Fruit fly (Drosophila melanogaster) whole organism, embryonic: Measurements from ENCODE around the gene scny.

Source experiments
- Adf1 ChIP-seq: fragments of 200-800 bp; sonication (Bioruptor generic); IDR thresholded peaks from 2 replicates; pipeline ENCODE4 v1.3.6; 2022; ENCODE audit warnings: missing biosample characterization, missing genetic modification characterization
- Bgb ChIP-seq: fragments of 200-800 bp; sonication (Bioruptor generic); IDR thresholded peaks from 2 replicates; pipeline ENCODE4 v1.3.6; 2022; ENCODE audit warnings: missing biosample characterization, missing genetic modification characterization; ENCODE audit not compliant: partially characterized antibody
- Blimp-1 ChIP-seq: fragments of 200-800 bp; sonication (Bioruptor generic); optimal IDR thresholded peaks from 3 replicates; lab custom pipeline; 2018; ENCODE audit warnings: missing biosample characterization, missing genetic modification characterization, mild to moderate bottlenecking, moderate library complexity, missing genetic modification reagents
- CG10543 ChIP-seq: fragments of 200-800 bp; sonication (Bioruptor generic); optimal IDR thresholded peaks from 3 replicates; lab custom pipeline; 2017; ENCODE audit warnings: missing biosample characterization, mild to moderate bottlenecking, missing genetic modification characterization, moderate library complexity
- CG12071 ChIP-seq: fragments of 200-800 bp; sonication (Bioruptor generic); optimal IDR thresholded peaks from 3 replicates; lab custom pipeline; 2018; ENCODE audit warnings: missing biosample characterization, mild to moderate bottlenecking, missing genetic modification characterization
- CG13424 ChIP-seq: fragments of 200-800 bp; sonication (Bioruptor generic); optimal IDR thresholded peaks from 2 replicates; lab custom pipeline; 2019; ENCODE audit warnings: missing biosample characterization, mild to moderate bottlenecking, missing genetic modification characterization, moderate library complexity
- CG14965 ChIP-seq: fragments of 200-800 bp; sonication (Bioruptor generic); optimal IDR thresholded peaks from 2 replicates; lab custom pipeline; 2016; ENCODE audit warnings: missing biosample characterization, missing genetic modification characterization, borderline replicate concordance
- CG15073 ChIP-seq: fragments of 200-800 bp; sonication (Bioruptor generic); optimal IDR thresholded peaks from 2 replicates; lab custom pipeline; 2016; ENCODE audit warnings: missing biosample characterization, missing genetic modification characterization
- CG17912 ChIP-seq: fragments of 200-800 bp; sonication (Bioruptor generic); optimal IDR thresholded peaks from 2 replicates; lab custom pipeline; 2018; ENCODE audit warnings: missing biosample characterization, mild to moderate bottlenecking, missing genetic modification characterization
- CG2678 ChIP-seq: fragments of 200-800 bp; sonication (Bioruptor generic); optimal IDR thresholded peaks from 3 replicates; lab custom pipeline; 2019; ENCODE audit warnings: missing biosample characterization, mild to moderate bottlenecking, missing genetic modification characterization, moderate library complexity
- CG2712 ChIP-seq: fragments of 200-800 bp; optimal IDR thresholded peaks from 3 replicates; lab custom pipeline; 2019; ENCODE audit warnings: missing biosample characterization, mild to moderate bottlenecking, missing genetic modification characterization, moderate library complexity
- CG2889 ChIP-seq: fragments of 200-800 bp; sonication (Bioruptor generic); IDR thresholded peaks from 3 replicates; pipeline ENCODE4 v1.3.6; 2022; ENCODE audit warnings: missing biosample characterization, missing genetic modification characterization
- CG32772 ChIP-seq: fragments of 200-800 bp; sonication (Bioruptor generic); IDR thresholded peaks from 2 replicates; pipeline ENCODE4 v1.3.6; 2022; ENCODE audit warnings: missing biosample characterization, missing genetic modification characterization
- CG33213 ChIP-seq: fragments of 200-800 bp; sonication (Bioruptor generic); optimal IDR thresholded peaks from 3 replicates; lab custom pipeline; 2016; ENCODE audit warnings: missing biosample characterization, missing genetic modification characterization
- CG42726 ChIP-seq: fragments of 200-800 bp; sonication (Bioruptor generic); IDR thresholded peaks from 2 replicates; pipeline ENCODE4 v1.3.6; 2022; ENCODE audit warnings: missing biosample characterization, missing genetic modification characterization; ENCODE audit not compliant: partially characterized antibody
- CG4617 ChIP-seq: fragments of 200-800 bp; sonication (Bioruptor generic); optimal IDR thresholded peaks from 3 replicates; lab custom pipeline; 2016; ENCODE audit warnings: missing biosample characterization, missing genetic modification characterization, borderline replicate concordance
- CG5245 ChIP-seq: fragments of 200-800 bp; sonication (Bioruptor generic); optimal IDR thresholded peaks from 3 replicates; lab custom pipeline; 2016; ENCODE audit warnings: missing biosample characterization, missing genetic modification characterization
- CG8924 ChIP-seq: fragments of 200-800 bp; optimal IDR thresholded peaks from 3 replicates; lab custom pipeline; 2019; ENCODE audit warnings: missing biosample characterization, mild to moderate bottlenecking, missing genetic modification characterization, moderate library complexity
- CrebB ChIP-seq: fragments of 200-800 bp; sonication (Bioruptor generic); optimal IDR thresholded peaks from 3 replicates; lab custom pipeline; 2018; ENCODE audit warnings: missing biosample characterization, mild to moderate bottlenecking, missing genetic modification characterization
- Deaf1 ChIP-seq: fragments of 200-800 bp; optimal IDR thresholded peaks from 3 replicates; lab custom pipeline; 2019; ENCODE audit warnings: missing biosample characterization, mild to moderate bottlenecking, missing genetic modification characterization, moderate library complexity
- Dp ChIP-seq: fragments of 200-800 bp; sonication (Bioruptor generic); optimal IDR thresholded peaks from 2 replicates; lab custom pipeline; 2018; ENCODE audit warnings: missing biosample characterization, mild to moderate bottlenecking, missing genetic modification characterization, moderate library complexity
- Drgx ChIP-seq: fragments of 200-800 bp; sonication (Bioruptor generic); IDR thresholded peaks from 2 replicates; pipeline ENCODE4 v1.3.6; 2022; ENCODE audit warnings: missing biosample characterization, missing genetic modification characterization
- E2f2 ChIP-seq: fragments of 200-800 bp; sonication (Bioruptor generic); IDR thresholded peaks from 2 replicates; pipeline ENCODE4 v1.3.6; 2022; ENCODE audit warnings: missing biosample characterization, missing genetic modification characterization
- Ets97D ChIP-seq: fragments of 200-800 bp; sonication (Bioruptor generic); optimal IDR thresholded peaks from 3 replicates; lab custom pipeline; 2016; ENCODE audit warnings: missing biosample characterization, missing genetic modification characterization
- H15 ChIP-seq: fragments of 200-800 bp; sonication (Bioruptor generic); IDR thresholded peaks from 3 replicates; pipeline ENCODE4 v1.3.6; 2022; ENCODE audit warnings: missing biosample characterization, missing genetic modification characterization
- Hey ChIP-seq: fragments of 200-800 bp; sonication (Bioruptor generic); optimal IDR thresholded peaks from 3 replicates; lab custom pipeline; 2018; ENCODE audit warnings: missing biosample characterization, mild to moderate bottlenecking, missing genetic modification characterization
- HmgD ChIP-seq: fragments of 200-800 bp; sonication (Bioruptor generic); optimal IDR thresholded peaks from 3 replicates; lab custom pipeline; 2016; ENCODE audit warnings: missing biosample characterization, missing genetic modification characterization
- HmgZ ChIP-seq: fragments of 200-800 bp; sonication (Bioruptor generic); optimal IDR thresholded peaks from 2 replicates; lab custom pipeline; 2018; ENCODE audit warnings: missing biosample characterization, mild to moderate bottlenecking, missing genetic modification characterization
- Hmr ChIP-seq: fragments of 200-800 bp; sonication (Bioruptor generic); optimal IDR thresholded peaks from 3 replicates; lab custom pipeline; 2017; ENCODE audit warnings: mild to moderate bottlenecking, missing biosample characterization, missing genetic modification reagents, missing genetic modification characterization
- MESR4 ChIP-seq: fragments of 200-800 bp; sonication (Bioruptor generic); optimal IDR thresholded peaks from 2 replicates; lab custom pipeline; 2018; ENCODE audit warnings: missing biosample characterization, mild to moderate bottlenecking, missing genetic modification characterization, moderate library complexity
- Med ChIP-seq: fragments of 200-800 bp; sonication (Bioruptor generic); peaks from one replicate; lab custom pipeline; 2016; ENCODE audit warnings: missing biosample characterization, missing genetic modification characterization, mild to moderate bottlenecking, inconsistent platforms, moderate library complexity
- Mes4 ChIP-seq: fragments of 200-800 bp; sonication (Bioruptor generic); optimal IDR thresholded peaks from 2 replicates; lab custom pipeline; 2016; ENCODE audit warnings: missing biosample characterization, missing genetic modification characterization
- Stat92E ChIP-seq, 3 experiments: fragments of >200 bp in 2 of 3; fragments of 200-800 bp in 1 of 3; sonication (Bioruptor generic) in 1 of 3; optimal IDR thresholded peaks; 2 replicates each; lab custom pipeline; 2017 to 2019; ENCODE audit warnings: missing biosample characterization in 3 of 3, missing genetic modification characterization in 3 of 3, mild to moderate bottlenecking in 1 of 3, moderate library complexity in 1 of 3
- amos ChIP-seq: fragments of 200-800 bp; sonication (Bioruptor generic); IDR thresholded peaks from 2 replicates; pipeline ENCODE4 v1.3.6; 2022; ENCODE audit warnings: missing biosample characterization, missing genetic modification characterization; ENCODE audit not compliant: partially characterized antibody
- cg ChIP-seq: fragments of 200-800 bp; sonication (Bioruptor generic); optimal IDR thresholded peaks from 3 replicates; lab custom pipeline; 2019; ENCODE audit warnings: missing biosample characterization, mild to moderate bottlenecking, missing genetic modification characterization, moderate library complexity
- crc ChIP-seq: fragments of 200-800 bp; sonication (Bioruptor generic); optimal IDR thresholded peaks from 2 replicates; lab custom pipeline; 2016; ENCODE audit warnings: missing biosample characterization, missing genetic modification characterization
- crol ChIP-seq: fragments of 200-800 bp; sonication (Bioruptor generic); IDR thresholded peaks from 2 replicates; pipeline ENCODE4 v1.3.6; 2022; ENCODE audit warnings: missing biosample characterization, missing genetic modification characterization
- crp ChIP-seq, 2 experiments: fragments of 200-800 bp; sonication (Bioruptor generic); optimal IDR thresholded peaks; 2 replicates in 1 of 2; 3 replicates in 1 of 2; lab custom pipeline; 2017; ENCODE audit warnings: missing biosample characterization in 2 of 2, missing genetic modification characterization in 2 of 2, mild to moderate bottlenecking in 1 of 2, moderate library complexity in 1 of 2
- dm ChIP-seq: fragments of 200-800 bp; sonication (Bioruptor generic); optimal IDR thresholded peaks from 3 replicates; lab custom pipeline; 2016; ENCODE audit warnings: missing biosample characterization, missing genetic modification characterization
- emc ChIP-seq: fragments of 200-800 bp; sonication (Bioruptor generic); optimal IDR thresholded peaks from 2 replicates; lab custom pipeline; 2016; ENCODE audit warnings: missing biosample characterization, missing genetic modification characterization
- hkb ChIP-seq, 2 experiments: fragments of 200-800 bp in 1 of 2; fragments of >200 bp in 1 of 2; sonication (Bioruptor generic) in 1 of 2; IDR thresholded peaks in 1 of 2; optimal IDR thresholded peaks in 1 of 2; 2 replicates each; pipeline versions ENCODE4 v1.3.6 to Lab custom; 2017 to 2022; ENCODE audit warnings: missing biosample characterization in 1 of 2, missing genetic modification characterization in 1 of 2
- mld ChIP-seq: fragments of 200-800 bp; sonication (Bioruptor generic); IDR thresholded peaks from 3 replicates; pipeline ENCODE4 v1.3.6; 2022; ENCODE audit warnings: missing biosample characterization, missing genetic modification characterization; ENCODE audit not compliant: partially characterized antibody
- seq ChIP-seq: fragments of 200-800 bp; sonication (Bioruptor generic); IDR thresholded peaks from 2 replicates; pipeline ENCODE4 v1.3.6; 2022; ENCODE audit warnings: missing biosample characterization, missing genetic modification characterization
- slbo ChIP-seq: fragments of 200-800 bp; sonication (Bioruptor generic); IDR thresholded peaks from 2 replicates; pipeline ENCODE4 v1.3.6; 2022; ENCODE audit warnings: missing biosample characterization, missing genetic modification characterization
- stwl ChIP-seq: fragments of 200-800 bp; sonication (Bioruptor generic); optimal IDR thresholded peaks from 3 replicates; lab custom pipeline; 2018; ENCODE audit warnings: missing biosample characterization, mild to moderate bottlenecking, missing genetic modification characterization, moderate library complexity
- sug ChIP-seq: fragments of 200-800 bp; optimal IDR thresholded peaks from 2 replicates; lab custom pipeline; 2019; ENCODE audit warnings: missing biosample characterization, mild to moderate bottlenecking, missing genetic modification characterization, moderate library complexity
- vnd ChIP-seq: fragments of 200-800 bp; sonication (Bioruptor generic); IDR thresholded peaks from 3 replicates; pipeline ENCODE4 v1.3.6; 2022; ENCODE audit warnings: missing biosample characterization, missing genetic modification characterization; ENCODE audit not compliant: partially characterized antibody

Gene scny

dm6 chr3L:5752903-5753604 is 15.7 kb upstream of the scny start, which contains the start of gene Usp47:
Gene Usp47, plus strand, starts transcription at chr3L:5752973.
- TF ChIP-seq crp (GFP tag; optimal IDR thresholded peaks at IDR 0.05; lab: Kevin White, UChicago) (peak in 1 of 2 experiments; percentile 29), cg (GFP tag; lab: Kevin White, UChicago) (peak; percentile 99), CG5245 (GFP tag; lab: Kevin White, UChicago) (no peak), E2f2 (GFP tag; lab: Robert Waterston, UW) (peak; percentile 65), Adf1 (GFP tag; lab: Robert Waterston, UW) (no peak; the same call in 1 of the 2 replicates), hkb (optimal IDR thresholded peaks at IDR 0.05; lab: Kevin White, UChicago) (no peak), hkb (GFP tag; IDR thresholded peaks at IDR 0.05; lab: Robert Waterston, UW) (0 out of 2 replicates have a peak, but pooled peaks have one; percentile 10), slbo (GFP tag; lab: Robert Waterston, UW) (peak; percentile 25; the same call in 1 of the 2 replicates), CG33213 (GFP tag; lab: Kevin White, UChicago) (peak; percentile 3), Hey (tag; lab: Kevin White, UChicago) (no peak), Med (GFP tag; lab: Kevin White, UChicago) (peak; percentile 88), crol (GFP tag; lab: Robert Waterston, UW) (peak; percentile 61), seq (GFP tag; lab: Robert Waterston, UW) (0 out of 2 replicates have a peak, but pooled peaks have one; percentile 17), CG14965 (no peak), crc (GFP tag; lab: Kevin White, UChicago) (no peak), CG42726 (GFP tag; lab: Robert Waterston, UW) (peak; percentile 56; the same call in 1 of the 2 replicates), dm (GFP tag; lab: Kevin White, UChicago) (peak; percentile 7), MESR4 (GFP tag; lab: Kevin White, UChicago) (peak; percentile 89), CG10543 (GFP tag; lab: Kevin White, UChicago) (peak; percentile 21), CG13424 (tag; lab: Kevin White, UChicago) (no peak), Deaf1 (tag; lab: Kevin White, UChicago) (peak; percentile 73), Blimp-1 (GFP tag; lab: Kevin White, UChicago) (no peak), HmgZ (tag; lab: Kevin White, UChicago) (peak; percentile 62), CG17912 (GFP tag; lab: Kevin White, UChicago) (no peak), H15 (GFP tag; lab: Robert Waterston, UW) (no peak), stwl (peak; percentile 32), CG2889 (no peak), mld (0 out of 3 replicates have a peak, but pooled peaks have one; percentile 36), CG4617 (GFP tag; lab: Kevin White, UChicago) (peak; percentile 96), Ets97D (peak; percentile 3), HmgD (GFP tag; lab: Kevin White, UChicago) (peak; percentile 66), CrebB (tag; lab: Kevin White, UChicago) (peak; percentile 43), CG12071 (GFP tag; lab: Kevin White, UChicago) (peak; percentile 16), Stat92E (GFP tag; optimal IDR thresholded peaks at IDR 0.05; lab: Kevin White, UChicago) (peak in 1 of 3 experiments; percentile 29), amos (GFP tag; lab: Robert Waterston, UW) (peak; percentile 27; the same call in 1 of the 2 replicates), vnd (peak; percentile 38; the same call in 1 of the 3 replicates), CG2678 (tag; lab: Kevin White, UChicago) (no peak), CG8924 (tag; lab: Kevin White, UChicago) (peak; percentile 11), Dp (peak; percentile 54), Bgb (GFP tag; lab: Robert Waterston, UW) (peak; percentile 41; the same call in 1 of the 2 replicates), CG15073 (GFP tag; lab: Kevin White, UChicago) (no peak), emc (GFP tag; lab: Kevin White, UChicago) (no peak), CG32772 (GFP tag; lab: Robert Waterston, UW) (no peak), Mes4 (GFP tag; lab: Kevin White, UChicago) (no peak), sug (tag; lab: Kevin White, UChicago) (peak; percentile 6), CG2712 (tag; lab: Kevin White, UChicago) (peak; percentile 32), Drgx (0 out of 2 replicates have a peak, but pooled peaks have one; percentile 5), Hmr (peak; percentile 28)
